Worm (Caenorhabditis elegans): ENCODE results near the gene kin-15.

DNA sequence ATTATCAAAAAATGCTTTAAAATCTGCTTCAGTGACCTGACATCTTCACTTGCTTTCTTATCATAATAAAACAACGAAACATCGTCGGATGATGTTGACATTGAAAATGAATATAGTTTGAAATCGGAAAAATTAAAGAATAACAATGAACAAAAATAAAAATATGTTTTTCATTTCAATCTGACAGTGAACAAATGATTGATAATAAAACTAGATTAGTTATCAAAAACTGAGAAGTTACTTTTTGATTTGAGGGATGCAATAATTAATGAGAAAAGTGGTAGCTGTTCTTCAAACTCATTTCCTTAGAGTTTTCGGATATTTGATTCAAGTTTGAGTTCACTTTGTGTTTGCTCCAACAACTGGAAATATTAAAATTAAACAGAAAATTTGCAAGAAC, 10.0 kb upstream of the kin-15 start, which contains the start of gene chil-15:
- no peak for TF ChIP-seq hnd-1 (tag; optimal IDR thresholded peaks at IDR 0.05)
- TF ChIP-seq hmbx-1 (tag; optimal IDR thresholded peaks at IDR 0.05) = no peak
- no peak for TF ChIP-seq ets-7 (tag; optimal IDR thresholded peaks at IDR 0.05)
- no peak for TF ChIP-seq tbx-37 (GFP tag; conservative IDR thresholded peaks at IDR 0.05)
- TF ChIP-seq ama-1 (optimal IDR thresholded peaks at IDR 0.05) = no peak
- TF ChIP-seq F13C5.2 (tag; optimal IDR thresholded peaks at IDR 0.05) = no peak
- TF ChIP-seq flt-1 (GFP tag; IDR thresholded peaks at IDR 0.05) = no peak

All from whole organism, early embryonic.